Worm (Caenorhabditis elegans): Measurements from ENCODE around the gene cdk-12.

Gene cdk-12

DNA sequence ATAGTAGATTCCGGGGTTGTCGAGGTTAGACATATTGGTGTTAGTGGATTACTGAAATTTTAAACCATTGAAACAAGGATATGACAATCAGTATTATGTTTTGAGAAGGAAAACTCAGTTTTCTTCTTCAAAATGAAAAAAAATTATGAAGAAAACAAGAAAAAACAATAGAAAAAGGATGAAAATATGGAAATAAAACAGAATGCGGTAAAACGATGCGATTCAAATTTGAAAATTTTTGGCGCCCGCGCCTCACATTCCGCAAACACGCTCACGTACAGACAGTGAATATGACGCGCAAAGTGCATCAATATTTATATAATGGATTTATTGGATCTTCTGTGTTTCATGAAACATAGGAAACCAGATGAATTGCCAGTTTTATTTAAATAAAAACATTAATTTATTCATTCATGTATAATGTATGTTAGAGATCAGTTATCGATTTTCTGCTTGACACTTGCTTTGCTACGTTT lies 41.5 kb upstream of the cdk-12 start, which contains the start of gene mcm-5 (continued):
- TF ChIP-seq lin-35 (GFP tag; optimal IDR thresholded peaks at IDR 0.05) (peak; percentile 82 to 89), pax-3 (tag; optimal IDR thresholded peaks at IDR 0.05) (no peak), blmp-1 (tag; optimal IDR thresholded peaks at IDR 0.05) (peak; percentile 52), ces-1 (GFP tag; optimal IDR thresholded peaks at IDR 0.05) (no peak), alr-1 (tag; optimal IDR thresholded peaks at IDR 0.05; ENCODE audit: borderline replicate concordance) (no peak)

DNA sequence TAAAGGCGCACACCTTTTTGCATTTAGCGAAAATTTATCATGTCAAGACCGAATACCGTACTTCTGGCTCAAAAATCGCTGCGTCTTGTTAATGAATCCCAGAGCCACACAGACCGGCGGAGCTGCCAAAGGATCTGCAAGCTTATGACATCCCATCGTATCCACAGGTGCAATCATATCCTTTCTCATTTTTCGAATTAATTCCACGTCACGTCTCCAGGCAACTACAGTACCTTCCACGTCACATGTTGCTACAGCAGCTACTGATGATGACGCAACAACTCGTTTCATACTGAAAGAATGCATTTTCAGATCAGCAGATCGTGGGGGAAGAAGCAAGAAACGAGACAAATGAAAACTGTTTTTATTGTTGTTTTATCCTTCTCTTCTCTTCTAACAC lies 39.7 kb upstream of the cdk-12 start, which contains the start of gene R10E4.6:
R10E4.6 (plus strand) TSS at position 301 of the 400 bp plus-strand sequence.
- no peak for TF ChIP-seq lir-3 (tag; optimal IDR thresholded peaks at IDR 0.05; ENCODE audit: poor library complexity)
- TF ChIP-seq jun-1 (tag; optimal IDR thresholded peaks at IDR 0.05): no peak
- TF ChIP-seq nhr-47 (tag; optimal IDR thresholded peaks at IDR 0.05): no peak
- no peak for TF ChIP-seq ama-1 (optimal IDR thresholded peaks at IDR 0.05)
- no peak for TF ChIP-seq ceh-88 (GFP tag; IDR thresholded peaks at IDR 0.05)
- no peak for TF ChIP-seq aly-2 (tag; optimal IDR thresholded peaks at IDR 0.05)
- TF ChIP-seq lin-13 (GFP tag; optimal IDR thresholded peaks at IDR 0.05): no peak
- TF ChIP-seq isw-1 (GFP tag; IDR thresholded peaks at IDR 0.05): no peak
- TF ChIP-seq nhr-11 (tag; optimal IDR thresholded peaks at IDR 0.05): no peak
- no peak for TF ChIP-seq nhr-90 (tag; optimal IDR thresholded peaks at IDR 0.05; ENCODE audit: poor library complexity)
- no peak for TF ChIP-seq mdl-1 (tag; optimal IDR thresholded peaks at IDR 0.05)

DNA sequence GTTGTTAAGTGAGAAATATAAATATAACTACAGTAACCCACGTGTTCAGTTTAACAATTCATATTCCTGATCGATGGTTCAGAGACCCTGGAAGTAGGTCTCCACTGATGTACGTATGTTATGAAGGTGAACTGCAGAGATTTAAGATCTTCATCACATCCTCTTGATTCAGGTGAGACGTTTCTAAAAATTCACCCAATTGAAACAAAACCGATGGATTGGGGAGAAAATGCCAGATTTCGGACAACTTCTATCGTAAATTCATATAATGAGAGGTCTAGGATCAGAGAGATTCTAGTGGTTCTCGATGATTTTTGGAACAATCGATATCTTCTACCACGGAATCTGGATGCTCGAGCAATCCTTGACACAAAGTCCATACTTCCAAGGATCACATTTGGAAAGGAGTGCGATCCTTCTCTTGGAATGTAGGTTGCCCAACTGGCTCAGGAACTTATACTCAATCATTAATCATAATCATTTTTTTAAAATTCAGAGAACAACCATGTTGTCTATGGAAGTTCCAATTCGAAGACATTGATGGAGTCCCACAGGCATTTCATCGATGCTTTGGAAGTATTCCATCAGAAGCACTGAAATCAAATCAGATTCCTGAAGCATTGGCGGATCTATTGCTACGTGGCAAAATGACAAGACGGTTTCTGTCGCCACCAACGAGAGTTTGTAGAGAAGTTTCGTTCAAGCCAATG lies 38.5 kb upstream of the cdk-12 start, which contains the start of the genes nth-1 and R10E4.7:
nth-1 (minus strand) TSS at position 101 of the 710 bp plus-strand sequence.
R10E4.7 (plus strand) TSS at position 660 of the 710 bp plus-strand sequence.
- TF ChIP-seq nhr-11 (tag; optimal IDR thresholded peaks at IDR 0.05): no peak

DNA sequence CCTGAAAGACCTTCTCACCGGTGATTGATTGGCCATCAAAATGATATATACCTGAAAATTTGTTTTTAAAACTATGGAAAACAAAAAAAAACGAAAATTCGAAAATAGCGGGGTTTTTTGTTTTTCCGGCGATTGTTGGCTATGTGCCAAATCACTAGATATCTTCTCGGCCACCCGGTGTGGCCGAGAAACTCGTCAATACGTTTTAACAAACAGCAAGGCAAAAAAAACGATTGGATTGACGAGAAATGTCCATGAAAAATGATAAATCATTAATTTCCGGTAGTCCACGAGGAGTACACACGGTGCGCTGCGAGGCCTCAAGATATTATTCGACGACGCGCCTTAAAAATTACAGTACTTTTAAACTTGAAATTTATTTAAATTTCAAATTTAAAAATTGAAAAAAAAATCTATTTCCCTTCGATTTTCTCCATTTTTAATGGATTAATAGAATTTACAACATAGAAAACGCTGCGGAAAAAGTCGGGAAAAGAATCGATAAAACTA lies 31.7 kb upstream of the cdk-12 start, which contains the start of gene R10E4.11:
R10E4.11 (minus strand) TSS at position 51 of the 510 bp plus-strand sequence.
- TF ChIP-seq ceh-8 (GFP tag; optimal IDR thresholded peaks at IDR 0.05): no peak
- TF ChIP-seq efl-1 (optimal IDR thresholded peaks at IDR 0.05): no peak
- TF ChIP-seq efl-1 (GFP tag; optimal IDR thresholded peaks at IDR 0.05 in 1 of 2): peak in 1 of 2 experiments; percentile 9

DNA sequence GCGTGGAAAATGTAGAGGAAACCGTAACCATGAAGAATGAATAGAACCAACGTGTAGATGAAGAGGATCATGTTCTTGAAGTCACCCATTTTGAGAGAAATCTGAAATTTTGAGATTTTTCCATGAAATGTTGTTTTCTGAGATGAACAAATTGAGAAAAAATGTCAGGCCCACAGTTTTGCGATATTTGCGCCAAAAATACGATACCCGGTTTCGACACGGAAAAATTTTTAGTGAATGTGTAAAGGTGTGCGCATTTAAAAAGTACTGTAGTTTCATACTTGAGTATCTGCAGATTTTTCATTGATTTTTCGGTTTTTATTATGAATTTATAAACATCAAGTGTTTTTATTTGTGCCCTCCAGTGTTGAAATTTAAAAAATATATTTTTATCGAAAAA lies 30.5 kb upstream of the cdk-12 start, which contains the start of gene R10E4.9:
R10E4.9 (minus strand) TSS at position 101 of the 400 bp plus-strand sequence.
- TF ChIP-seq pqm-1 (tag; optimal IDR thresholded peaks at IDR 0.05): no peak
- TF ChIP-seq ceh-82 (tag; optimal IDR thresholded peaks at IDR 0.05): no peak
- TF ChIP-seq jun-1 (tag; optimal IDR thresholded peaks at IDR 0.05): no peak

DNA sequence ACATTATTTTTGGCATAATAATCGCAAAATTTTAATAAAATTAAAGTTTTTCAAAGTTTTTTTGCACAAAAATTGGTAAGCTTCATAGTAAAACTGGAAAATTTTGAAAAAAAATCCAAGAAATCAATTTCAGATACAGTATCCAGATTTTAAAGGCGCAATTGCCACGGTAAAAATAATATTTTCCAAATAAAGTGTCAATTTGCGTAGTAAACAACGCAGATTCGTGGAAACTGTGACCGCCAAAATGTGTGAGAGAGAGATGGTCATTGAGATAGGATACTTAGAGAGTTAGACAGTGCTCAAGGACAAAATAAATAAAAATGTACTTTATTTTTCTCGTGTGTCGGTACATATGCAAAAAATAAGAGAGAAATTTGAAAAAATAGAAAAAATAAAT lies 30.0 kb upstream of the cdk-12 start:
- peak; percentile 73 for TF ChIP-seq nhr-85 (tag)
- TF ChIP-seq nhr-20 (tag; optimal IDR thresholded peaks at IDR 0.05): peak; percentile 4
- no peak for TF ChIP-seq ztf-4 (tag; optimal IDR thresholded peaks at IDR 0.05)
- TF ChIP-seq efl-1 (optimal IDR thresholded peaks at IDR 0.05): no peak
- TF ChIP-seq efl-1 (GFP tag; optimal IDR thresholded peaks at IDR 0.05 in 1 of 2): peak in 1 of 2 experiments; percentile 88
- peak; percentile 52 for TF ChIP-seq mep-1 (tag; optimal IDR thresholded peaks at IDR 0.05)
- no peak for TF ChIP-seq isw-1 (GFP tag; IDR thresholded peaks at IDR 0.05)

DNA sequence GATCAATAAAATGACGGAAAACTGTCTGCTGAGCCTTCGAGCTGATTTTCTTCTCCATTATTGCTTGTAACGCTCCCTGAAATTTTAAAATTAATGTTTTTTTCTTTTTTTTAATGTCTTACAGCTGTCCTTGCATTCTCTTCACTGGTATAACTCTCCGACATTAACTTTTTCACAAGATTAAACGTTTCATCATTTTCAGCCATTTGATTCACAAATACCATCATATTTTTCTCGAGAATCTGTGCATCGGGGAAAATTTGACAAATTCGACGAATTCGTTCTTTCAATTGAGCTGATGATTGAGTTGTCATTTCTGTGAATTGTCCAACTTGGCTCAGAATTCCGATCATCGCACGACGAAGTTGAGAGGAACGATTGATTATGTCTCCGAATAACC lies 23.5 kb upstream of the cdk-12 start:
- TF ChIP-seq elt-2 (tag; optimal IDR thresholded peaks at IDR 0.05) (no peak), mep-1 (tag; optimal IDR thresholded peaks at IDR 0.05) (no peak), nhr-237 (tag; optimal IDR thresholded peaks at IDR 0.05) (no peak), grh-1 (GFP tag; IDR thresholded peaks at IDR 0.05) (no peak), fkh-8 (tag; optimal IDR thresholded peaks at IDR 0.05) (no peak), lin-35 (GFP tag; optimal IDR thresholded peaks at IDR 0.05) (no peak), irx-1 (tag; optimal IDR thresholded peaks at IDR 0.05) (no peak), mab-9 (GFP tag; IDR thresholded peaks at IDR 0.05) (no peak), nhr-77 (tag; optimal IDR thresholded peaks at IDR 0.05) (no peak), fkh-4 (tag; optimal IDR thresholded peaks at IDR 0.05; ENCODE audit: borderline replicate concordance) (no peak), fos-1 (tag; optimal IDR thresholded peaks at IDR 0.05) (no peak), nhr-84 (tag; optimal IDR thresholded peaks at IDR 0.05) (no peak)

Measured in whole organism, L1 larva.